Fruit fly (Drosophila melanogaster) whole organism, adult: ENCODE results near the gene Ykt6.

ENCODE experiments used
- CG11617 ChIP-seq: fragments of 200-800 bp; sonication (Bioruptor generic); optimal IDR thresholded peaks from 2 replicates; lab custom pipeline; 2017; ENCODE audit warnings: mild to moderate bottlenecking, missing biosample characterization, missing genetic modification reagents, missing genetic modification characterization
- CG12768 ChIP-seq: fragments of 200-800 bp; sonication (Bioruptor generic); optimal IDR thresholded peaks from 2 replicates; lab custom pipeline; 2017; ENCODE audit warnings: missing biosample characterization, missing genetic modification characterization, mild to moderate bottlenecking, moderate library complexity, missing genetic modification reagents
- CG14711 ChIP-seq: fragments of 200-800 bp; sonication (Bioruptor generic); optimal IDR thresholded peaks from 2 replicates; lab custom pipeline; 2018; ENCODE audit warnings: missing biosample characterization, mild to moderate bottlenecking, missing genetic modification characterization, moderate library complexity
- CG1620 ChIP-seq: fragments of 200-800 bp; sonication (Bioruptor generic); optimal IDR thresholded peaks from 2 replicates; lab custom pipeline; 2016; ENCODE audit warnings: missing biosample characterization, missing genetic modification characterization
- CG33017 ChIP-seq: fragments of 200-800 bp; sonication (Bioruptor generic); optimal IDR thresholded peaks from 2 replicates; lab custom pipeline; 2018; ENCODE audit warnings: missing biosample characterization, mild to moderate bottlenecking, missing genetic modification characterization, moderate library complexity
- CG5204 ChIP-seq: fragments of 200-800 bp; sonication (Bioruptor generic); optimal IDR thresholded peaks from 2 replicates; lab custom pipeline; 2016; ENCODE audit warnings: missing biosample characterization, missing genetic modification characterization
- CG7045 ChIP-seq: fragments of 200-800 bp; sonication (Bioruptor generic); optimal IDR thresholded peaks from 2 replicates; lab custom pipeline; 2017; ENCODE audit warnings: missing biosample characterization, mild to moderate bottlenecking, missing genetic modification characterization
- CG7101 ChIP-seq: fragments of 200-800 bp; sonication (Bioruptor generic); optimal IDR thresholded peaks from 2 replicates; lab custom pipeline; 2018; ENCODE audit warnings: missing biosample characterization, mild to moderate bottlenecking, missing genetic modification characterization, moderate library complexity
- Clk ChIP-seq: fragments of 200-800 bp; sonication (Bioruptor generic); optimal IDR thresholded peaks from 2 replicates; lab custom pipeline; 2017; ENCODE audit warnings: missing biosample characterization, missing genetic modification characterization
- Crg-1 ChIP-seq: fragments of 200-800 bp; sonication (Bioruptor generic); optimal IDR thresholded peaks from 2 replicates; lab custom pipeline; 2016; ENCODE audit warnings: missing biosample characterization, missing genetic modification characterization
- Hr96 ChIP-seq: fragments of 200-800 bp; sonication (Bioruptor generic); optimal IDR thresholded peaks from 2 replicates; lab custom pipeline; 2016; ENCODE audit warnings: missing biosample characterization, missing genetic modification characterization
- Mnt ChIP-seq: fragments of 200-800 bp; sonication (Bioruptor generic); optimal IDR thresholded peaks from 2 replicates; lab custom pipeline; 2016; ENCODE audit warnings: missing biosample characterization, mild to moderate bottlenecking, missing genetic modification characterization
- bab1 ChIP-seq: fragments of 200-800 bp; sonication (Bioruptor generic); optimal IDR thresholded peaks from 3 replicates; lab custom pipeline; 2019; ENCODE audit warnings: missing biosample characterization, mild to moderate bottlenecking, missing genetic modification characterization, moderate library complexity
- cic ChIP-seq: fragments of 200-800 bp; sonication (Bioruptor generic); optimal IDR thresholded peaks from 2 replicates; lab custom pipeline; 2017; ENCODE audit warnings: missing biosample characterization, mild to moderate bottlenecking, missing genetic modification characterization, moderate library complexity
- cnc ChIP-seq, 2 experiments: fragments of >200 bp; optimal IDR thresholded peaks; 2 replicates each; lab custom pipeline; 2017
- kay ChIP-seq: fragments of 200-800 bp; sonication (Bioruptor generic); peaks from one replicate; lab custom pipeline; 2016; ENCODE audit warnings: missing biosample characterization, missing genetic modification characterization, borderline replicate concordance
- ovo ChIP-seq: fragments of 200-800 bp; sonication (Bioruptor generic); optimal IDR thresholded peaks from 2 replicates; lab custom pipeline; 2016; ENCODE audit warnings: missing biosample characterization, missing genetic modification characterization
- pad ChIP-seq: fragments of 200-800 bp; sonication (Bioruptor generic); optimal IDR thresholded peaks from 3 replicates; lab custom pipeline; 2017; ENCODE audit warnings: missing biosample characterization, missing genetic modification characterization, mild to moderate bottlenecking, moderate library complexity, missing genetic modification reagents
- tj ChIP-seq: fragments of 200-800 bp; sonication (Bioruptor generic); optimal IDR thresholded peaks from 3 replicates; lab custom pipeline; 2017; ENCODE audit warnings: missing biosample characterization, mild to moderate bottlenecking, missing genetic modification characterization, moderate library complexity
- toe ChIP-seq: fragments of 200-800 bp; sonication (Bioruptor generic); optimal IDR thresholded peaks from 2 replicates; lab custom pipeline; 2016; ENCODE audit warnings: missing biosample characterization, missing genetic modification characterization

Ykt6 gene

dm6 chrX:7891596-7892538, 28.3 kb upstream of the Ykt6 start, which contains the start of gene Nek2:
Gene Nek2, minus strand, starts transcription at chrX:7891646.
- TF ChIP-seq cnc (optimal IDR thresholded peaks at IDR 0.05; lab: Kevin White, UChicago) (no peak), pad (GFP tag; lab: Kevin White, UChicago) (peak; percentile 93), cic (no peak), CG7101 (tag; lab: Kevin White, UChicago) (no peak), CG11617 (no peak), Crg-1 (GFP tag; lab: Kevin White, UChicago) (no peak), CG14711 (tag; lab: Kevin White, UChicago) (no peak), Mnt (GFP tag; lab: Kevin White, UChicago) (no peak), CG33017 (tag; lab: Kevin White, UChicago) (no peak), Hr96 (no peak), Clk (GFP tag; lab: Kevin White, UChicago) (no peak), CG1620 (GFP tag; lab: Kevin White, UChicago) (no peak), toe (GFP tag; lab: Kevin White, UChicago) (no peak), bab1 (GFP tag; lab: Kevin White, UChicago) (peak; percentile 34), CG5204 (no peak), tj (GFP tag; lab: Kevin White, UChicago) (no peak), CG12768 (GFP tag; lab: Kevin White, UChicago) (no peak), kay (GFP tag; lab: Kevin White, UChicago) (no peak), CG7045 (GFP tag; lab: Kevin White, UChicago) (no peak), ovo (GFP tag; lab: Kevin White, UChicago) (peak; percentile 42)

dm6 chrX:7892539-7892899, 27.7 kb upstream of the Ykt6 start:
- peak; percentile 17 for TF ChIP-seq CG7101 (tag; lab: Kevin White, UChicago)
- TF ChIP-seq bab1 (GFP tag; lab: Kevin White, UChicago): peak; percentile 18
- TF ChIP-seq cnc (optimal IDR thresholded peaks at IDR 0.05; lab: Kevin White, UChicago): no peak
- TF ChIP-seq CG1620 (GFP tag; lab: Kevin White, UChicago): peak; percentile 17
- no peak for TF ChIP-seq CG33017 (tag; lab: Kevin White, UChicago)

DNA sequence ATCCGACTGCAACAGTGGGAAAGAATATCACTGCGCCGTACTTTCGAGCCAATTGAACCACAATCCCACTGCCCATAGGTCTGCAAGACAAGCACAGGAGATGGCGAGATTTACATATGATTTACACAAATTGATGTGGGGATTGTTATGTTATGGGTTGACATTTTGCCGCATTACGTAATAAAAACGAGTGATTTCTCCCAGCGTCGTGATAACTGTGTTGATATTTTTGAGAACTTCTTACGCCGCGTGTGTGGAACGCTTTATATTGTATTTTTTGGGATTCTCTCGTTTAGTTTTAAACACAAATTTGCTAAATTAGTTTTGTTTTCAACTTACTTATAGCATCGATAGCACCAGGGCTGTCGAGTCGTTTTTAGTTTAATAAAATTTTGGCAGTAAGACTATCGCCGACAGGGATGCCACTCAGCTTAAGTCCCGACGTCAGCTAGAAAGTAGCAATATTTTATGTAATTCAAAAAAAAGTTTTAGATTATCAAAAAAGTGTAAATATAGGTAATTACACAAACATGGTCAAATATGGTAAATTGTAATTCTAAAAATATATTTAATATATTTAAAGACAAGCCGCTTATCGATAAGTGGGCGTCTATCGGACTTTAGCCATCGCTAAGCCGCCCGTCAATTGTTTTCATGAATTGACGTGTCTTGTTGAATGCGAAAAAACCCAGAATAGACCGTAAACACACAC, 26.6 kb upstream of the Ykt6 start, which contains the start of the genes CG45089, ND-MNLL and p115:
Gene CG45089, minus strand, starts transcription at position 388 of the 712 bp plus-strand sequence.
Gene ND-MNLL, minus strand, starts transcription at position 388 of the 712 bp plus-strand sequence.
Gene p115, plus strand, starts transcription at position 621 of the 712 bp plus-strand sequence.
- TF ChIP-seq CG1620 (GFP tag; lab: Kevin White, UChicago) (peak; percentile 81), CG11617 (peak; percentile 67), cic (no peak), tj (GFP tag; lab: Kevin White, UChicago) (peak; percentile 61), CG7045 (GFP tag; lab: Kevin White, UChicago) (peak; percentile 11), Hr96 (peak; percentile 32), ovo (GFP tag; lab: Kevin White, UChicago) (peak; percentile 42), bab1 (GFP tag; lab: Kevin White, UChicago) (peak; percentile 80), Clk (GFP tag; lab: Kevin White, UChicago) (no peak), Mnt (GFP tag; lab: Kevin White, UChicago) (peak; percentile 75), CG7101 (tag; lab: Kevin White, UChicago) (peak; percentile 76), CG33017 (tag; lab: Kevin White, UChicago) (no peak), Crg-1 (GFP tag; lab: Kevin White, UChicago) (peak; percentile 44), CG14711 (tag; lab: Kevin White, UChicago) (peak; percentile 96), pad (GFP tag; lab: Kevin White, UChicago) (peak; percentile 46), toe (GFP tag; lab: Kevin White, UChicago) (peak; percentile 55), CG5204 (peak; percentile 40), cnc (optimal IDR thresholded peaks at IDR 0.05; lab: Kevin White, UChicago) (no peak)

DNA sequence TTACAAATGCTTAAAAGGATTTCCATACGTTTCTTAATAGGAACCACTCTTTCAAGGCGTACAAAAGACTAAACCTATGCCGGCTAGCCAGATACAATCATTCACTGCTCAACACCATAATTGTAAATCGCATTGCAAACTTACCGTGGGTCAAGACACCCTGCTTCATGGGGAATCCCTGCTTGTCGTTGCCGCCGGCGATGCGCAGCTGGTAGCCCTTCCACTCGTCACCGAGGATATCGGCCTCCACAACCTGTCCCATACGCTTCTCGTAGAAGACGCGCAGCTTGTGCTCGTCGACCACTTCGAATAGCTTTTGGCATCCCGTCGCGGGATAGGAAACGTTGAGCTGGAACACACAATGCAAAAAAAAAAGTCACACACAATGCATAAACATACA, 19.6 kb upstream of the Ykt6 start:
- TF ChIP-seq CG11617: no peak
- TF ChIP-seq CG5204: no peak
- no peak for TF ChIP-seq CG1620 (GFP tag; lab: Kevin White, UChicago)
- TF ChIP-seq toe (GFP tag; lab: Kevin White, UChicago): no peak
- TF ChIP-seq bab1 (GFP tag; lab: Kevin White, UChicago): no peak
- no peak for TF ChIP-seq cnc (optimal IDR thresholded peaks at IDR 0.05; lab: Kevin White, UChicago)
- TF ChIP-seq CG7101 (tag; lab: Kevin White, UChicago): no peak
- no peak for TF ChIP-seq tj (GFP tag; lab: Kevin White, UChicago)

dm6 chrX:7901153-7902038, 18.8 kb upstream of the Ykt6 start, which contains the start of the genes RpS6 and bys:
Gene RpS6, minus strand, starts transcription at chrX:7901331.
Gene bys, plus strand, starts transcription at chrX:7901880.
- TF ChIP-seq CG11617 (peak; percentile 84), tj (GFP tag; lab: Kevin White, UChicago) (peak; percentile 39), kay (GFP tag; lab: Kevin White, UChicago) (no peak), CG7045 (GFP tag; lab: Kevin White, UChicago) (no peak), Crg-1 (GFP tag; lab: Kevin White, UChicago) (peak; percentile 20), cic (no peak), CG1620 (GFP tag; lab: Kevin White, UChicago) (peak; percentile 63), CG33017 (tag; lab: Kevin White, UChicago) (peak; percentile 40), Clk (GFP tag; lab: Kevin White, UChicago) (no peak), CG14711 (tag; lab: Kevin White, UChicago) (peak; percentile 62), Mnt (GFP tag; lab: Kevin White, UChicago) (peak; percentile 99), Hr96 (peak; percentile 83), toe (GFP tag; lab: Kevin White, UChicago) (peak; percentile 57), cnc (optimal IDR thresholded peaks at IDR 0.05; lab: Kevin White, UChicago) (no peak), CG7101 (tag; lab: Kevin White, UChicago) (peak; percentile 69), bab1 (GFP tag; lab: Kevin White, UChicago) (peak; percentile 84), ovo (GFP tag; lab: Kevin White, UChicago) (peak; percentile 6), CG5204 (no peak), pad (GFP tag; lab: Kevin White, UChicago) (peak; percentile 54), CG12768 (GFP tag; lab: Kevin White, UChicago) (peak; percentile 13)
